Fruit fly (Drosophila melanogaster) whole organism, embryonic: ENCODE results near the gene CG11951.

Source experiments
- Ada2b ChIP-seq: fragments of 200-800 bp; sonication (Bioruptor generic); IDR thresholded peaks from 2 replicates; pipeline ENCODE4 v1.3.6; 2022; ENCODE audit warnings: missing biosample characterization, missing genetic modification characterization
- Aef1 ChIP-seq: fragments of 200-800 bp; sonication (Bioruptor generic); IDR thresholded peaks from 3 replicates; pipeline ENCODE4 v1.3.6; 2022; ENCODE audit warnings: missing biosample characterization, missing genetic modification characterization
- C15 ChIP-seq: fragments of 200-800 bp; sonication (Bioruptor generic); IDR thresholded peaks from 3 replicates; pipeline ENCODE4 v1.3.6; 2022; ENCODE audit warnings: missing biosample characterization, missing genetic modification characterization
- CG14014 ChIP-seq: fragments of 200-800 bp; sonication (Bioruptor generic); IDR thresholded peaks from 2 replicates; pipeline ENCODE4 v1.3.6; 2022; ENCODE audit warnings: missing biosample characterization, missing genetic modification characterization
- CG15073 ChIP-seq: fragments of 200-800 bp; sonication (Bioruptor generic); optimal IDR thresholded peaks from 2 replicates; lab custom pipeline; 2016; ENCODE audit warnings: missing biosample characterization, missing genetic modification characterization
- CG15269 ChIP-seq: fragments of 200-800 bp; sonication (Bioruptor generic); optimal IDR thresholded peaks from 2 replicates; lab custom pipeline; 2018; ENCODE audit warnings: missing biosample characterization, mild to moderate bottlenecking, missing genetic modification characterization, moderate library complexity
- CG1647 ChIP-seq: fragments of 200-800 bp; sonication (Bioruptor generic); optimal IDR thresholded peaks from 3 replicates; lab custom pipeline; 2016; ENCODE audit warnings: missing biosample characterization, missing genetic modification characterization
- CG2712 ChIP-seq: fragments of 200-800 bp; optimal IDR thresholded peaks from 3 replicates; lab custom pipeline; 2019; ENCODE audit warnings: missing biosample characterization, mild to moderate bottlenecking, missing genetic modification characterization, moderate library complexity
- CG3065 ChIP-seq: fragments of 200-800 bp; sonication (Bioruptor generic); optimal IDR thresholded peaks from 2 replicates; lab custom pipeline; 2016; ENCODE audit warnings: missing biosample characterization, missing genetic modification characterization
- CG31388 ChIP-seq: fragments of 200-800 bp; sonication (Bioruptor generic); optimal IDR thresholded peaks from 2 replicates; lab custom pipeline; 2016; ENCODE audit warnings: missing biosample characterization, missing genetic modification characterization
- CG3163 ChIP-seq: fragments of 200-800 bp; sonication (Bioruptor generic); optimal IDR thresholded peaks from 3 replicates; lab custom pipeline; 2016; ENCODE audit warnings: missing biosample characterization, missing genetic modification characterization
- CG32532 ChIP-seq: fragments of 200-800 bp; sonication (Bioruptor generic); IDR thresholded peaks from 2 replicates; pipeline ENCODE4 v1.3.6; 2022; ENCODE audit warnings: missing biosample characterization, missing genetic modification characterization
- CG34376 ChIP-seq: fragments of 200-800 bp; sonication (Bioruptor generic); optimal IDR thresholded peaks from 2 replicates; lab custom pipeline; 2018; ENCODE audit warnings: missing biosample characterization, mild to moderate bottlenecking, missing genetic modification characterization
- CG34422 ChIP-seq: fragments of 200-800 bp; sonication (Bioruptor generic); IDR thresholded peaks from 3 replicates; pipeline ENCODE4 v1.3.6; 2022; ENCODE audit warnings: missing biosample characterization, missing genetic modification characterization
- CG3847 ChIP-seq: fragments of 200-800 bp; sonication (Bioruptor generic); IDR thresholded peaks from 2 replicates; pipeline ENCODE4 v1.3.6; 2022; ENCODE audit warnings: missing biosample characterization, missing genetic modification characterization
- CG6175 ChIP-seq: fragments of 200-800 bp; sonication (Bioruptor generic); IDR thresholded peaks from 3 replicates; pipeline ENCODE4 v1.3.6; 2022; ENCODE audit warnings: missing biosample characterization, missing genetic modification characterization
- CG8765 ChIP-seq: fragments of 200-800 bp; sonication (Bioruptor generic); IDR thresholded peaks from 2 replicates; pipeline ENCODE4 v1.3.6; 2022; ENCODE audit warnings: missing biosample characterization, missing genetic modification characterization
- Dbx ChIP-seq: fragments of 200-800 bp; sonication (Bioruptor generic); IDR thresholded peaks from 3 replicates; pipeline ENCODE4 v1.3.6; 2022; ENCODE audit warnings: missing biosample characterization, missing genetic modification characterization
- Dek ChIP-seq: fragments of 200-800 bp; sonication (Bioruptor generic); optimal IDR thresholded peaks from 3 replicates; lab custom pipeline; 2019; ENCODE audit warnings: missing biosample characterization, mild to moderate bottlenecking, missing genetic modification characterization, moderate library complexity
- Dref ChIP-seq: fragments of 200-800 bp; sonication (Bioruptor generic); IDR thresholded peaks from 2 replicates; pipeline ENCODE4 v1.3.6; 2022; ENCODE audit warnings: missing biosample characterization, missing genetic modification characterization
- GATAe ChIP-seq: fragments of 200-800 bp; sonication (Bioruptor generic); conservative IDR thresholded peaks from 2 replicates; pipeline ENCODE4 v1.3.6; 2022; ENCODE audit warnings: missing biosample characterization, missing genetic modification characterization
- Hmx ChIP-seq: fragments of 200-800 bp; sonication (Bioruptor generic); optimal IDR thresholded peaks from 2 replicates; lab custom pipeline; 2016; ENCODE audit warnings: missing biosample characterization, missing genetic modification characterization
- Hr78 ChIP-seq, 2 experiments: fragments of 200-800 bp in 1 of 2; fragments of >200 bp in 1 of 2; sonication (Bioruptor generic) in 1 of 2; optimal IDR thresholded peaks; 2 replicates each; lab custom pipeline; 2017 to 2019; ENCODE audit warnings: missing biosample characterization in 2 of 2, missing genetic modification characterization in 2 of 2, mild to moderate bottlenecking in 1 of 2, moderate library complexity in 1 of 2
- MBD-R2 ChIP-seq: fragments of 200-800 bp; sonication (Bioruptor generic); IDR thresholded peaks from 2 replicates; pipeline ENCODE4 v1.3.6; 2022; ENCODE audit warnings: missing biosample characterization, missing genetic modification characterization
- Med ChIP-seq: fragments of 200-800 bp; sonication (Bioruptor generic); peaks from one replicate; lab custom pipeline; 2016; ENCODE audit warnings: missing biosample characterization, missing genetic modification characterization, mild to moderate bottlenecking, inconsistent platforms, moderate library complexity
- NFAT ChIP-seq: fragments of 200-800 bp; sonication (Bioruptor generic); IDR thresholded peaks from 2 replicates; pipeline ENCODE4 v1.3.6; 2022; ENCODE audit warnings: missing biosample characterization, missing genetic modification characterization
- Rfx ChIP-seq: fragments of 200-800 bp; sonication (Bioruptor generic); IDR thresholded peaks from 2 replicates; pipeline ENCODE4 v1.3.6; 2022; ENCODE audit warnings: missing biosample characterization, missing genetic modification characterization
- Taf1 ChIP-seq: fragments of 200-800 bp; sonication (Bioruptor generic); IDR thresholded peaks from 2 replicates; pipeline ENCODE4 v1.3.6; 2022; ENCODE audit warnings: missing biosample characterization, missing genetic modification characterization
- Xbp1 ChIP-seq: fragments of 200-800 bp; sonication (Bioruptor generic); optimal IDR thresholded peaks from 3 replicates; lab custom pipeline; 2016; ENCODE audit warnings: missing biosample characterization, mild to moderate bottlenecking, missing genetic modification characterization
- al ChIP-seq: fragments of 200-800 bp; sonication (Bioruptor generic); IDR thresholded peaks from 2 replicates; pipeline ENCODE4 v1.3.6; 2022; ENCODE audit warnings: missing biosample characterization, missing genetic modification characterization
- ara ChIP-seq: fragments of 200-800 bp; sonication (Bioruptor generic); IDR thresholded peaks from 2 replicates; pipeline ENCODE4 v1.3.6; 2022; ENCODE audit warnings: missing biosample characterization, missing genetic modification characterization
- bsh ChIP-seq, 2 experiments: fragments of 200-800 bp; sonication (Bioruptor generic); optimal IDR thresholded peaks; 2 replicates each; lab custom pipeline; 2017 to 2018; ENCODE audit warnings: mild to moderate bottlenecking in 2 of 2, missing biosample characterization in 2 of 2, missing genetic modification characterization in 2 of 2, moderate library complexity in 1 of 2
- cwo ChIP-seq: fragments of 200-800 bp; sonication (Bioruptor generic); optimal IDR thresholded peaks from 3 replicates; lab custom pipeline; 2017; ENCODE audit warnings: missing biosample characterization, missing genetic modification characterization, mild to moderate bottlenecking, moderate library complexity, missing genetic modification reagents
- dmrt99B ChIP-seq: fragments of 200-800 bp; sonication (Bioruptor generic); optimal IDR thresholded peaks from 2 replicates; lab custom pipeline; 2018; ENCODE audit warnings: missing biosample characterization, mild to moderate bottlenecking, missing genetic modification characterization, moderate library complexity
- exex ChIP-seq: fragments of 200-800 bp; sonication (Bioruptor generic); optimal IDR thresholded peaks from 4 replicates; lab custom pipeline; 2018; ENCODE audit warnings: missing biosample characterization, mild to moderate bottlenecking, missing genetic modification characterization, moderate library complexity
- grn ChIP-seq: fragments of 200-800 bp; sonication (Bioruptor generic); optimal IDR thresholded peaks from 3 replicates; lab custom pipeline; 2017; ENCODE audit warnings: missing biosample characterization, missing genetic modification characterization
- ind ChIP-seq: fragments of 200-800 bp; sonication (Bioruptor generic); optimal IDR thresholded peaks from 3 replicates; lab custom pipeline; 2016; ENCODE audit warnings: missing biosample characterization, missing genetic modification characterization
- luna ChIP-seq: fragments of 200-800 bp; sonication (Bioruptor generic); optimal IDR thresholded peaks from 2 replicates; lab custom pipeline; 2016; ENCODE audit warnings: missing biosample characterization, missing genetic modification characterization
- mirr ChIP-seq: fragments of 200-800 bp; sonication (Bioruptor generic); optimal IDR thresholded peaks from 3 replicates; lab custom pipeline; 2018; ENCODE audit warnings: missing biosample characterization, mild to moderate bottlenecking, missing genetic modification characterization
- prd ChIP-seq, 3 experiments: fragments of >200 bp in 2 of 3; fragments of 200-800 bp in 1 of 3; sonication (Bioruptor generic) in 1 of 3; optimal IDR thresholded peaks in 2 of 3; IDR thresholded peaks in 1 of 3; 2 replicates in 2 of 3; 3 replicates in 1 of 3; pipeline versions ENCODE4 v1.3.6 to Lab custom; 2017 to 2022; ENCODE audit warnings: missing biosample characterization in 1 of 3, missing genetic modification characterization in 1 of 3
- ranshi ChIP-seq: fragments of 200-800 bp; sonication (Bioruptor generic); IDR thresholded peaks from 2 replicates; pipeline ENCODE4 v1.3.6; 2022; ENCODE audit warnings: missing biosample characterization, missing genetic modification characterization
- shn ChIP-seq: fragments of 200-800 bp; sonication (Bioruptor generic); optimal IDR thresholded peaks from 3 replicates; lab custom pipeline; 2016; ENCODE audit warnings: missing biosample characterization, missing genetic modification characterization
- sisA ChIP-seq: fragments of 200-800 bp; sonication (Bioruptor generic); IDR thresholded peaks from 2 replicates; pipeline ENCODE4 v1.3.6; 2022; ENCODE audit warnings: missing biosample characterization, missing genetic modification characterization
- slbo ChIP-seq: fragments of 200-800 bp; sonication (Bioruptor generic); IDR thresholded peaks from 2 replicates; pipeline ENCODE4 v1.3.6; 2022; ENCODE audit warnings: missing biosample characterization, missing genetic modification characterization
- so ChIP-seq: fragments of 200-800 bp; sonication (Bioruptor generic); IDR thresholded peaks from 3 replicates; pipeline ENCODE4 v1.3.6; 2022; ENCODE audit warnings: missing biosample characterization, missing genetic modification characterization
- ssp ChIP-seq: fragments of 200-800 bp; sonication (Bioruptor generic); IDR thresholded peaks from 2 replicates; pipeline ENCODE4 v1.3.6; 2022; ENCODE audit warnings: missing biosample characterization, missing genetic modification characterization
- sug ChIP-seq: fragments of 200-800 bp; optimal IDR thresholded peaks from 2 replicates; lab custom pipeline; 2019; ENCODE audit warnings: missing biosample characterization, mild to moderate bottlenecking, missing genetic modification characterization, moderate library complexity
- unc-4 ChIP-seq: fragments of 200-800 bp; sonication (Bioruptor generic); IDR thresholded peaks from 2 replicates; pipeline ENCODE4 v1.3.6; 2022; ENCODE audit warnings: missing biosample characterization, missing genetic modification characterization; ENCODE audit not compliant: partially characterized antibody
- wdn ChIP-seq: fragments of 200-800 bp; sonication (Bioruptor generic); IDR thresholded peaks from 2 replicates; pipeline ENCODE4 v1.3.6; 2022; ENCODE audit warnings: missing biosample characterization, missing genetic modification characterization
- zfh1 ChIP-seq: fragments of 200-800 bp; sonication (Bioruptor generic); IDR thresholded peaks from 3 replicates; pipeline ENCODE4 v1.3.6; 2022; ENCODE audit warnings: missing biosample characterization, missing genetic modification characterization

The CG11951 gene

DNA sequence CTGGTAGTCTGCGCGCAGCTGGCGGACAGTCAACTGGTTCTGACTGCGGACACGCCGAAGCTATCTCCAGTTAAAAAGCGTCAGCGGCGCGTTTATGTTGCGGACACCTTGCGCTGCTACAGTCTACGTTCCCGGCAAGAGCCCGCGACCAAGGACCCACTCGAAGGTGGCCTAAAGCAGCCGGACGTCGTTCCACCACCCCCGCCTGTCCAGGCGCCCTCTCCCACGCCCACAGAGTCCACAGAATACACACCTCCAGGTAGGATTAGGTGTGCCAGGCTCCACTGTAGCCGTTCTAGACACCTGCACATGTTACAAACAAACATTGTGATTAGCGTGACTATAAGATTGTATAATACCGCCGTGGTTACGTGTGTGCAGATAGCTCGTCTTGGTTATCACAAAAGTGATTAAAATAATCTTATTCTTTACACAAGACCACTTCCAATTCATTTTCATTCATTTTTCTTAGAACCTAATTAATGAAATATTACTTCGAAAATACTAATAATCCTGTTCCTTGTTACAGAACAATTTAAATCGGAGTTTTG is 7.9 kb downstream of the CG11951 start (continued):
- TF ChIP-seq CG3847, result peak; percentile 44; the same call in 1 of the 2 replicates
- no peak for TF ChIP-seq CG15269 (tag; lab: Kevin White, UChicago)
- TF ChIP-seq CG3065, result no peak
- TF ChIP-seq Dref (GFP tag; lab: Robert Waterston, UW), result 0 out of 2 replicates have a peak, but pooled peaks have one; percentile 23
- peak; percentile 50; the same call in 1 of the 2 replicates for TF ChIP-seq ranshi (GFP tag; lab: Robert Waterston, UW)
- TF ChIP-seq Rfx, result peak; percentile 55
- 0 out of 2 replicates have a peak, but pooled peaks have one; percentile 27 for TF ChIP-seq sisA (GFP tag; lab: Robert Waterston, UW)
- peak; percentile 84 for TF ChIP-seq exex (tag; lab: Kevin White, UChicago)
- no peak for TF ChIP-seq C15 (GFP tag; lab: Robert Waterston, UW)
- peak; percentile 48; the same call in 1 of the 2 replicates for TF ChIP-seq CG14014 (GFP tag; lab: Robert Waterston, UW)
- peak; percentile 1 for TF ChIP-seq ind
- 0 out of 3 replicates have a peak, but pooled peaks have one; percentile 55 for TF ChIP-seq Dbx
- TF ChIP-seq prd (optimal IDR thresholded peaks at IDR 0.05; lab: Kevin White, UChicago), result no peak
- 0 out of 3 replicates have a peak, but pooled peaks have one; percentile 11 for TF ChIP-seq prd (GFP tag; IDR thresholded peaks at IDR 0.05; lab: Robert Waterston, UW)
- TF ChIP-seq CG34422, result 0 out of 3 replicates have a peak, but pooled peaks have one; percentile 19
- TF ChIP-seq wdn, result peak; percentile 37; the same call in 1 of the 2 replicates
- no peak for TF ChIP-seq dmrt99B (tag; lab: Kevin White, UChicago)
- no peak for TF ChIP-seq Xbp1
- no peak for TF ChIP-seq CG15073
- peak; percentile 33; the same call in 1 of the 2 replicates for TF ChIP-seq NFAT
- TF ChIP-seq shn (GFP tag; lab: Kevin White, UChicago), result no peak
- TF ChIP-seq zfh1, result 0 out of 3 replicates have a peak, but pooled peaks have one; percentile 40
- TF ChIP-seq al (GFP tag; lab: Robert Waterston, UW), result peak; percentile 29; the same call in 1 of the 2 replicates
- TF ChIP-seq Med (GFP tag; lab: Kevin White, UChicago), result peak; percentile 83
- TF ChIP-seq CG2712 (tag; lab: Kevin White, UChicago), result no peak
- TF ChIP-seq slbo, result peak; percentile 45; the same call in 1 of the 2 replicates
- TF ChIP-seq CG31388 (GFP tag; lab: Kevin White, UChicago), result no peak
- no peak for TF ChIP-seq Hmx
- 0 out of 3 replicates have a peak, but pooled peaks have one; percentile 8 for TF ChIP-seq CG6175 (GFP tag; lab: Robert Waterston, UW)
- TF ChIP-seq MBD-R2 (GFP tag; lab: Robert Waterston, UW), result peak; percentile 7; the same call in 1 of the 2 replicates
- TF ChIP-seq so (GFP tag; lab: Robert Waterston, UW), result no peak
- TF ChIP-seq mirr, result peak; percentile 71
- TF ChIP-seq CG1647 (GFP tag; lab: Kevin White, UChicago), result no peak
- TF ChIP-seq Ada2b, result 0 out of 2 replicates have a peak, but pooled peaks have one; percentile 15
- peak; percentile 49; the same call in 1 of the 3 replicates for TF ChIP-seq Aef1
- peak; percentile 68 for TF ChIP-seq CG32532 (GFP tag; lab: Robert Waterston, UW)
- TF ChIP-seq CG8765 (GFP tag; lab: Robert Waterston, UW), result 0 out of 2 replicates have a peak, but pooled peaks have one; percentile 7

- TF ChIP-seq Taf1 (GFP tag; lab: Robert Waterston, UW), result no peak
- peak; percentile 10; the same call in 1 of the 2 replicates for TF ChIP-seq ssp
- TF ChIP-seq CG34376 (GFP tag; lab: Kevin White, UChicago), result no peak
- TF ChIP-seq ara, result no peak
- TF ChIP-seq GATAe (GFP tag; lab: Robert Waterston, UW), result peak; percentile 40; the same call in 1 of the 2 replicates
- peak; percentile 69 for TF ChIP-seq exex (tag; lab: Kevin White, UChicago)
- TF ChIP-seq Hr78 (GFP tag; optimal IDR thresholded peaks at IDR 0.05; lab: Kevin White, UChicago), result peak in 1 of 2 experiments; percentile 11
- TF ChIP-seq sisA (GFP tag; lab: Robert Waterston, UW), result no peak
- no peak for TF ChIP-seq bsh (GFP tag; optimal IDR thresholded peaks at IDR 0.05; lab: Kevin White, UChicago)
- peak; percentile 73 for TF ChIP-seq grn (GFP tag; lab: Kevin White, UChicago)
- peak; percentile 51 for TF ChIP-seq sug
- TF ChIP-seq unc-4, result no peak
- TF ChIP-seq luna (GFP tag; lab: Kevin White, UChicago), result no peak
- peak; percentile 32 for TF ChIP-seq mirr
- TF ChIP-seq Dek (tag; lab: Kevin White, UChicago), result no peak
- TF ChIP-seq cwo (GFP tag; lab: Kevin White, UChicago), result peak; percentile 9
- no peak for TF ChIP-seq CG3163 (GFP tag; lab: Kevin White, UChicago)
Observed at dm6 chr3R:29229958-29230357, 8.6 kb downstream of the CG11951 start.
